Fruit fly (Drosophila melanogaster): ENCODE results near the gene CG31406.
A peak's percentile ranks its signal among the peaks of the same experiment; 100 is the strongest.
"Not testable (repeated sequence)": the region's sequence is repeated elsewhere in the genome, so short reads cannot be mapped to it uniquely, and the experiment has no call there.

The CG31406 gene

DNA sequence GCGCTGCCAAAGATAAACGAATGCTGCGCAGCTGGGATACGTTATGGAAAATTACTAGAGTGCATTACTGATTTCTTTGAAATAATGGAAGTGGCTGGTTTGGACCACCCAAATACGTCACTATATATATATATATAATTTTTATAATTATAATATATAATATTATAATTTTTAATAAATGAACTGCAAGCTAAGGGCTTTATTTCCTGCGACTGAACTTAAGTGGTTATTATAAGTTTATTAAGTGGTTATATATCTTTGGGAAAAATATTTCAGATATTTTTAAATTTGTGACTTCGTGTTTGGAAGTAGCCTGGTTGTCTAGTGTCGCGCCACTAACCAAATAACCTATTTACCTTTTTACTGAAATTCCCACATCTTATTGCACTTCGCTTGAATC is at the start of gene CG31406:
Gene CG31406 (plus strand): TSS at position 301 of the 400 bp plus-strand sequence.
- not testable (repeated sequence) for TF ChIP-seq noc (tag; optimal IDR thresholded peaks at IDR 0.05)

DNA sequence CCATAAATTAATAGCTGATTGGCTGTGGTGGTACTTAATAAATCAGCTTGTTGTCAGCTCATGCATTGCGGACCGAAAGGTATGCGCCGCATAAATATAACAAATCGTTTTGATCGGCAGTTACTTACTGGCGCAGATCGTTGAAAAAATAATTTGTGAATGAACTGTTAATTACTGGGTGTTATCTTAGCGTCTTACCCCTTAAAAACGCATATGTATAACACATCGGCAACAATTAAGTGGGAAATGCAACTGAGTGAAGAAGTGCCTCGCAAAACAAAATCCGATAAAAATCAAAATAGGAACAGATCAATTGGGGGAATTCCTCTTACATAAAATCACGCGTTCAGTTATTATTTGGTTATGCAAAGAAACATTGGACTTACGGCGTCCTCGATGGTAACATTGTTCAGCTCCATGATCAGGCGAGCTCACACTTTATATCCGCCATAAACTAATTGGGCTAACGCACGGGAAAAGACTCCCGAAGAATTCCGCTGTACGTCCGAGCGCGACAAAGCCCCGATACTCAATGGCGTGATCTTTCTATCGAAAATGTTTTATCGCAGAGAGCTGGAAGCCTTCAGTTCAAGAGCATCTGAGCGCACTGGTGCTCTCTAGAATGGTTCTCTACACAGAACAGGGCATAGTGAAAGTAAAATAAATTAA is 37.4 kb upstream of the CG31406 start, which contains the start of gene CG6293:
Gene CG6293 (minus strand): TSS at position 538 of the 669 bp plus-strand sequence.
- TF ChIP-seq noc (tag; optimal IDR thresholded peaks at IDR 0.05), result no peak

DNA sequence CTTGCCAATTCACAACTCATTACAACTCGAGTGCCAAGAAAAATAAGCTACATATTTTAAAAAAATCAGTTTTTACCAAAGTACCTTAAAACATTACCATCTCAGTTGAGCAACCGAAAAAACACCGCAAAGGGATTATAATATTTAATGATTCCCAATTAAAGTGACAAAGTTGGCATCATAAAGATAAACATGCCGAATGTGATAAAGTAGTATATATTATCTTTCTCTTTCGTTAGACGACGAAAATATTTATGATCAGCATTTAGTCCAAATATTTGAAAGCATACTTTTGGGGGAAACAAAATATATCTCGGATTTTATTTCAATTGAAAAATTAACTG is 36.8 kb upstream of the CG31406 start:
- no peak for TF ChIP-seq noc (tag; optimal IDR thresholded peaks at IDR 0.05)

DNA sequence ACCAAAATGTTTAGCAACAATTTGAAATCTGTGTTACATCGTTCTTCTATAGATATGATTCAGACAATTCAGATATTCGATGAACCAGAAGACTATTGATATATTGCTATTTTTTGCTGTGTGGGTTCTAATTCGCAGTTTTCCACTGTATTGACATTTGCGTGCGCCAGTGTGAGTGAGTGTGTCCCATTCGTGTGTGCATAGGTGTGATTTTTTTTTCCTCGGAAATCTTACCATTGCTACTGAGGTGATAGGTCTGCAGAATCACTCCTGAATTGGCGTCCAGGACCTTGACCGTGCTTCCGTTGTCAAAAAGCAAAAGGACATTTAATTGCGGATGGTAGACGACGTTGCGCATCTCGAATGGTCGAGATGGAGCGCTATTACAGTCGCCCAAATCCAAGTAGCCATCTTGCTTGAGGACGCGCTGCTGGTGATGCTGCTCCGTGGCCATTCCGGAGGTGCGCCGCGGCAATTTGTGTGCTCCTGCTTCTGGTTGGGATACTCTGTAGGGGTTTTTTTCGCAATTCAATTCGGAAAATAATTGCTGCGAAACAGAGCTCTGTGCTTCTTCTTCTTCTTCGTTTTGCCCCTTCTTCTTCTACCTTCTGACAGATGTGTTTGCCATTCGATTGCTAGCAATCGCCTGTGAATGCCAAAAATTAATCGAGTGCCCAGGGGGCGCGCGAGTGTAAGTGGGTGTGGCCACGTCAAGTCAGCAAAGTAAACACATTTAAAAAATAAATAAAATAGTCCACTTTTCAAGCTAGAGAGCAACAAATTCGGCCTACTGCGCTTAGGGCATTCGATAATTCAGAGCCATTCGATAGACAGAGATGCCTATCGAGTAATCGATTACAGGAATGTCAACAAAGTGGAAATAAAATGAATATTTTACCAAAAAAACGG is 17.6 kb upstream of the CG31406 start, which contains the start of the genes Bruce and CG12818:
Gene Bruce (minus strand): TSS at position 620 of the 909 bp plus-strand sequence.
Gene CG12818 (plus strand): TSS at position 848 of the 909 bp plus-strand sequence.
- TF ChIP-seq noc (tag; optimal IDR thresholded peaks at IDR 0.05), result no peak

DNA sequence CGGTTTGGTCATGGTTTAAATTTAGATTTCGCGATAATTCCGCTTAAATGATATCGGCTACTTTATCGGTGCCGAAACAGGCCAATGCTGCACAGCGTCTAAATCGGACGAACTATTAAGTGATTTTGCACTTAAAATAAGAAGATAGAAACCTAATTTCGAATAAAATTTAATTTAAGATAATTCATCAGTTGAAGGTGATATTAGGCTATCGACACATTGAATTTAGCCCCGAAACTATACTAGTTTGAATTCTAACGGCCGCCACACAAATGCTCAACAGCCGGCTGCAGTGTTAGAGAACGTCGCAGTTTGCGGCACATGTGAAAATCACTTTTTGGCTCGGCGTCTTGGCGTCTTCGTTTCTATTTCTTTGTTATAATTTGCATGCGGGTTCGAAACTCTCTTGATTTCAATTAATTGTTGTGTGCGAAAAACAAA is 15.7 kb upstream of the CG31406 start, which contains the start of gene sle:
Gene sle (plus strand): TSS at position 293 of the 441 bp plus-strand sequence.
- no peak for TF ChIP-seq noc (tag; optimal IDR thresholded peaks at IDR 0.05)

DNA sequence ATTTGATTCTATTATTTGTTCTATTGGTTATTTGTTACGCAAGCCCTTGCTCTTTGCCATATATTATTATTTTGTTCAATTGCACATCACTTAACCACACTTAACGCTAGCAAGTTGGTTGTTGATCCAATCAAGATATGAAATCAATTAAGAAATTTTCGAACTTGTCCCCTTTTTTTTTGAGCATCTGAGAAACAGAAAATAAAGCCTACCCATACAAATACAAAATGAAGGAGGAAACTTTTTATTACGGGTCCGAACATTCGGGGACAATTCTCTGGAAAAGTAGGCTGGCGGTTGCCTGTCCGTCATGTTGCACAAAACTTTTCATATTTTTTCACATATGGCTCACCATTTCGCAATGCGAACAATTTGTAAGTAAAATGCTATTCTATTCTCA is 10.5 kb upstream of the CG31406 start, which contains the start of gene CG12592:
Gene CG12592 (plus strand): TSS at position 301 of the 400 bp plus-strand sequence.
- TF ChIP-seq noc (tag; optimal IDR thresholded peaks at IDR 0.05), result not testable (repeated sequence)

DNA sequence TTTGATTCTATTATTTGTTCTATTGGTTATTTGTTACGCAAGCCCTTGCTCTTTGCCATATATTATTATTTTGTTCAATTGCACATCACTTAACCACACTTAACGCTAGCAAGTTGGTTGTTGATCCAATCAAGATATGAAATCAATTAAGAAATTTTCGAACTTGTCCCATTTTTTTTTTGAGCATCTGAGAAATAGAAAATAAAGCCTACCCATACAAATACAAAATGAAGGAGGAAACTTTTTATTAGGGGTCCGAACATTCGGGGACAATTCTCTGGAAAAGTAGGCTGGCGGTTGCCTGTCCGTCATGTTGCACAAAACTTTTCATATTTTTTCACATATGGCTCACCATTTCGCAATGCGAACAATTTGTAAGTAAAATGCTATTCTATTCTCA is 7.9 kb upstream of the CG31406 start, which contains the start of gene CG18545:
Gene CG18545 (plus strand): TSS at position 301 of the 400 bp plus-strand sequence.
- TF ChIP-seq noc (tag; optimal IDR thresholded peaks at IDR 0.05), result not testable (repeated sequence)

DNA sequence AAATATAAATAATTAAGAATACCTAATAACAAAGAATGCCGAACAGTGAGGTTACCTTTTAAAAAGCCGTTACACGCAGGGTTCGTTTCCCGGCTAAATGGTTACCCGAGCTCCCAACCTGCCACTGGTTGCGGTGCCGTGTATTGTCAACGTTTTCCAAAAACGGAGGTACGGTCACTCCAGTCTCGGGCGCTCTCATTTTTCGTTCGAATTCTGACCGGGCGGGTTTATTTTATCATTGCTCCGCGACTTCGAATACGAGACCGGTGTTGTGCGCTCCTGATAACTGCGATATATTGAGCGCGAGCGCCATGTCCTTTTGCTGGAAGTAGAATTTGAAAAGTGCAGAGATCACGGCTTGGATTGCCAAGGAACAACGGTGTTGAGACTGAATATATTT is 1.4 kb downstream of the CG31406 start, which contains the start of gene jumu:
Gene jumu (plus strand): TSS at position 196 of the 400 bp plus-strand sequence.
- no peak for TF ChIP-seq noc (tag; optimal IDR thresholded peaks at IDR 0.05)

DNA sequence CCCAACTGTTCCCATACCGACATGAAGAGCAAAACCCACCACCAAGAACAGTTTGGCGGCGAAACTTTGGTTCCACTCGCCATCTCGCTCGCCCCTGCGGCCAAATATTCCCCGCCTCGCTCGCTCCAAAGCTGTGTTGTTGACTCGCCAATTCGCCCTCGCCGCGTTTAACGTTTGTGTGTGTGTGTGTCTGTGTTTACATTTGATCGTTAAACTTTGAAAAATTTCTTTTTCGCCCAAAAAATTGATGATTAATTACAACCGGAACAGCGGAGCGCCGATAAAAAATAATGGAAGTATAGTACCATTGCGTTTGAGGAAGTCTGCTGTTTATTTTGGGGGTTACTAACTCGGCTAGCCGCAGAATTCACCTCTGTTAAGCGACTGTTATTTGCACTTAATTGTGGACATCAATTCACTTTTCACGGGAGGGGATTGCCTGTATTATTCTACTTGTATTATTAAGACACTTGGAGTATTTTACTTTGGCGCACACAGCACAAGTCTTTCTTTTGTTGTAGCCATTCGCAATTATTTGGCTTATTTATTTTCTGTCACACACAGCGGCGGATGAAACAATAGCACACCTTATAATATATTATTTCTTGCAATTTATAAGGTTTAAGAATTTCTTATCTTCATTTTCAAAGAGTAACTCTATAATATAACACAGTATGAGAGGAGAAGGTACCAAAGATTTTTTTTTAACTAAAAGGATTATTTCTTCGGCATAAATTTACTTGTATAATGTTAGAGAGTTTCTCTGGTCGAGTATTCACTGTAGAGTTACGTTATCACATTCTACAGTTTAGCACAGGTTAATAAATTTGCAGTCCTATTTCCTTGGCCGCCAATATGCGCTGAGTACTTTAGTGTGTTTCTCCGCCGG is 2.4 kb downstream of the CG31406 start:
- peak; percentile 84 for TF ChIP-seq noc (tag; optimal IDR thresholded peaks at IDR 0.05)

DNA sequence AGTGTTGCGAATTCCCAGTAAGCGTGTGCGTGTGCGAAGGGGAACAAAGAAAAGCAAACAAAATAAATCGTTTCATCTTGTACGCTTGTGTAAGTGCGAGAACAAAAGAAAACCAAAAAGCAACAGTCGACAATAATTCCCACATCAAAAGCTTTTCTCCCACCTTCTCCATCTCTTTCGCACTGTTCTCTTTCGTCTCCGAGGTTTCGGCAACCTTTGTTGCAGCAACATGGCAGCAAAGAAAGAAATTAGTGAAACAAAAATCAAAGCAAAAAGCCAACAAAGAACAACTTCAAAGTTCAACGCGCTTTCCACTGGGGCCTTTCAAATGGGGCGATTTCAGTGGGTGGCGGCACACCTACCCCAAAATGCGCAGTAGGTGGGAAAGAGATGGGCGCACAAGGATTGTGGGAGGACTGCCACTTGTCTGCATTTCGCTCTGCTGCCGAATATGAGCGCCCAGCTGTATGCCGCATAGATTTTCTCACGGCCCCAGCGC is 3.4 kb downstream of the CG31406 start:
- no peak for TF ChIP-seq noc (tag; optimal IDR thresholded peaks at IDR 0.05)

DNA sequence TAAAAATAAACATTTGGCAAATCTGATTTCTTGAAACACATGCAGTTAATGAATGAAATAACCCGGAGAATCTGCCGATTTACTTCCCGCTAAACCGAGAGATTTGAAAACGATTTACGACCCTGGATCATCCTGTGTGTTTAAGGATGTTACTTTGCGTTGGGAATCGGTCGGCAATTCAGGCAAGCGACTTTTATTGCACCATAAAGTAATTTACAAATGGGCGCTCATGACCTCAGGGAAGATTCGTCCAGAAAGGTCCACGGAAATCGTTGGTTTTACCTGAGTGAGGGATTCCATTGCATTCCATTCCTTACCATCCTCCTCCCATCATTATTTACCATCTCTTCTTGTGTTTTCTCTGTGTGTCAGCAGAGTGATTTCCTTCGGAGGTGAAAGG is 4.3 kb downstream of the CG31406 start:
- no peak for TF ChIP-seq noc (tag; optimal IDR thresholded peaks at IDR 0.05)

DNA sequence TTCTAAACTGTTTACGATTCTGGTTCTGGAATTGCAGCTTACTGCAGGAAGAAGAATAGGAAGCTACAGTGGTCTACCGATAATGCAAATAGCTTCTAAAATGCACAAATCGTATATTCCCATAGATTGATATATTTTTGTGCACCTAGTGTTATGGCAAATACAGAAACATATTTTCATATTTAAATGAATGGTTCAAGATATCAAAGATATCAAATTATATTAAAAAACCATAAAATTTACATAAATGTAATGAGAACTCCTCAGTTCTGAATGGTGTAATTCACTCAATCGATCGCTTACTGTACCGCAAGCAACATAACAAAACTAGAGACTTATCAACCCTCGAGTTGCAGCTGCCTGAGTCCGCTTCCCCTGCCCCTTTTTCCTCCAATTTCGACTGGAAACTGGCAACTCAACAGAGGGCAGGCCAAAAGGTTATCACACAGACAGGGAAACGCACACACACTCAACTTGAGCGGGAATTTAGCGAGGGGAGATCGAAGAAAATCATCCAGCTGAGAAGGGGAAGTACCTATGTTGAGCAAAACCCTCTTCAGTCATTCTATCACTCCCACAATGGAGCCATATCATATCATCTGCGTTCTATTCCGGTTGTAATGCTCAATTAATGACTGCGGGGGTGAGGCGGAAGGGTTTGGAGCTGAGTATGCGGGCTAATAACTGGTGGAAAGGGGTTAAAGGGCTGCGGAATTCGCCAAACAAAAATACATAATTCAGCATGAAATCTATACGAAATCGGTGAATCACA is 5.6 kb downstream of the CG31406 start:
- TF ChIP-seq noc (tag; optimal IDR thresholded peaks at IDR 0.05), result no peak

DNA sequence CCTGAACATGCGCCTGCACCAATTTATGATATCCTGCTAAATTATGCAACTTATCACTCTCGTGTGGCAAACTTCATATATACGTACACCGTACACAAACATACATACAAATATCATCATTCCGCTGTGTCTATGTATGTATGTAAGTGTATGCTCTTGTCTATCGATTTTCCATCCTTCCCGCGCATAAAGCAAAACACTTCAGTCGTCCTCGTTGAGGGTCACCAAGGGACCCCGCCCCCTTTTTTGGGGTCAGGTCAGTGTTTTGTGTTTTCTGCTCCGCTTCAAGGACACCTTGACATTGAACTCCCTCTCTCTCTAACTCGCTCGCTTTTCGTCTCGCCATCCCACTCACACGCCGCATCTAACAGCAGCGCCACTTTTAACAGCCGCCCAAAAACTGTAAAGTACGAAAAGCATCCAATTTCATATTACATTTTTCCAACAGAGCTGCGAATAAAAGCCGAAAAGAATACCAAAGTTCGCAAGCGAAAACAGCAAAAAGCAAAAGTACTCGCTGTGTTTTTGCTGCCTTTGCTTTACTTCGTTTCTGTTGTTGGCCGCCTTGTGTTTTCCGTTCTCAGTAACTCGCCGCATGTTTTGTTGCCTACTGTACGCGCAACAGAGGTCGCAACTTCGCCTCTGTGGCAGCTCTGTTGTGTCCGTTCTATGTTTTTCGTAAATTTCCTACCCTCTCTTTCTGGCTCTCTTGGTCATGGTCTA is 7.4 kb downstream of the CG31406 start:
- TF ChIP-seq noc (tag; optimal IDR thresholded peaks at IDR 0.05), result no peak
